Worm (Caenorhabditis elegans) whole organism, L1 larva: ENCODE data around the gene nlp-81.
"Not testable (repeated sequence)": the region's sequence is repeated elsewhere in the genome, so short reads cannot be mapped to it uniquely, and the experiment has no call there.

Experiments used
- C16A3.4 ChIP-seq: fragments of 150-350 bp; optimal IDR thresholded peaks from 2 replicates; lab custom pipeline; 2014; ENCODE audit warnings: missing biosample characterization, missing genetic modification characterization
- C34B4.2 ChIP-seq: sonication (generic microtip); optimal IDR thresholded peaks from 2 replicates; lab custom pipeline; 2017; ENCODE audit warnings: mild to moderate bottlenecking, missing genetic modification characterization, missing compliant biosample characterization
- alr-1 ChIP-seq: fragments of 200-800 bp; sonication (Bioruptor generic); optimal IDR thresholded peaks from 2 replicates; lab custom pipeline; 2018; ENCODE audit warnings: borderline replicate concordance, mild to moderate bottlenecking, missing genetic modification characterization, missing compliant biosample characterization
- ceh-82 ChIP-seq, 3 experiments: fragments of 150-350 bp in 1 of 3; sonication (generic microtip) in 2 of 3; optimal IDR thresholded peaks; 2 replicates each; lab custom pipeline; 2014 to 2017; ENCODE audit warnings: missing biosample characterization in 3 of 3, missing genetic modification characterization in 3 of 3
- ceh-88 ChIP-seq: fragments of 200-800 bp; sonication (Bioruptor generic); IDR thresholded peaks from 2 replicates; pipeline ENCODE4 v1.3.6; 2022; ENCODE audit warnings: missing genetic modification characterization, missing compliant biosample characterization
- ceh-90 ChIP-seq: sonication (generic microtip); optimal IDR thresholded peaks from 2 replicates; lab custom pipeline; 2016; ENCODE audit warnings: missing genetic modification characterization, missing compliant biosample characterization
- dpl-1 ChIP-seq, 3 experiments: fragments of 150-350 bp in 2 of 3; sonication (generic microtip) in 1 of 3; optimal IDR thresholded peaks; 2 replicates each; lab custom pipeline; 2014 to 2017; ENCODE audit warnings: missing biosample characterization in 3 of 3, missing genetic modification characterization in 3 of 3, missing genetic modification reagents in 3 of 3
- dsc-1 ChIP-seq: sonication (generic microtip); optimal IDR thresholded peaks from 2 replicates; lab custom pipeline; 2016; ENCODE audit warnings: mild to moderate bottlenecking, missing genetic modification characterization, missing compliant biosample characterization
- egl-27 ChIP-seq, 2 experiments: fragments of 150-350 bp in 1 of 2; sonication (generic microtip); optimal IDR thresholded peaks; 3 replicates each; lab custom pipeline; 2017 to 2018; ENCODE audit warnings: missing biosample characterization in 2 of 2, missing genetic modification characterization in 2 of 2, missing genetic modification reagents in 2 of 2
- fkh-10 ChIP-seq: sonication (generic microtip); optimal IDR thresholded peaks from 2 replicates; lab custom pipeline; 2017; ENCODE audit warnings: missing biosample characterization, missing genetic modification reagents, missing genetic modification characterization
- fkh-4 ChIP-seq: sonication (generic microtip); optimal IDR thresholded peaks from 2 replicates; lab custom pipeline; 2016; ENCODE audit warnings: missing compliant biosample characterization, missing genetic modification characterization, borderline replicate concordance
- fkh-8 ChIP-seq: sonication (generic microtip); optimal IDR thresholded peaks from 2 replicates; lab custom pipeline; 2016; ENCODE audit warnings: mild to moderate bottlenecking, missing genetic modification characterization, missing compliant biosample characterization
- hpl-2 ChIP-seq: fragments of 150-350 bp; optimal IDR thresholded peaks from 2 replicates; lab custom pipeline; 2014; ENCODE audit warnings: missing biosample characterization, missing genetic modification reagents, missing genetic modification characterization
- irx-1 ChIP-seq: sonication (generic microtip); optimal IDR thresholded peaks from 2 replicates; lab custom pipeline; 2016; ENCODE audit warnings: missing genetic modification characterization, missing compliant biosample characterization
- jun-1 ChIP-seq: fragments of 150-350 bp; optimal IDR thresholded peaks from 2 replicates; lab custom pipeline; 2014; ENCODE audit warnings: missing biosample characterization, missing genetic modification reagents, missing genetic modification characterization
- lin-14 ChIP-seq: fragments of 200-800 bp; sonication (Bioruptor generic); optimal IDR thresholded peaks from 2 replicates; lab custom pipeline; 2018; ENCODE audit warnings: mild to moderate bottlenecking, missing genetic modification characterization, moderate library complexity, missing compliant biosample characterization
- lin-35 ChIP-seq, 2 experiments: fragments of 150-350 bp; optimal IDR thresholded peaks; 2 replicates each; lab custom pipeline; 2014; ENCODE audit warnings: missing biosample characterization in 2 of 2, missing genetic modification characterization in 2 of 2, missing genetic modification reagents in 2 of 2
- lir-3 ChIP-seq: sonication (generic microtip); optimal IDR thresholded peaks from 2 replicates; lab custom pipeline; 2016; ENCODE audit warnings: mild to moderate bottlenecking, missing genetic modification characterization, moderate library complexity, missing compliant biosample characterization; ENCODE audit not compliant: poor library complexity
- lsy-2 ChIP-seq, 2 experiments: fragments of 150-350 bp; optimal IDR thresholded peaks; 2 replicates each; lab custom pipeline; 2014; ENCODE audit warnings: missing biosample characterization in 2 of 2, missing genetic modification characterization in 2 of 2
- mdl-1 ChIP-seq, 2 experiments: fragments of 150-350 bp; optimal IDR thresholded peaks; 2 replicates each; lab custom pipeline; 2014 to 2017; ENCODE audit warnings: missing biosample characterization in 2 of 2, missing genetic modification characterization in 2 of 2, inconsistent platforms in 1 of 2
- nhr-11 ChIP-seq: fragments of 150-350 bp; optimal IDR thresholded peaks from 2 replicates; lab custom pipeline; 2014; ENCODE audit warnings: missing biosample characterization, missing genetic modification characterization
- nhr-12 ChIP-seq: sonication (generic microtip); optimal IDR thresholded peaks from 2 replicates; lab custom pipeline; 2017; ENCODE audit warnings: missing biosample characterization, missing genetic modification characterization
- nhr-20 ChIP-seq: sonication (generic microtip); optimal IDR thresholded peaks from 2 replicates; lab custom pipeline; 2016; ENCODE audit warnings: mild to moderate bottlenecking, missing genetic modification characterization, missing compliant biosample characterization
- nhr-47 ChIP-seq: sonication (generic microtip); optimal IDR thresholded peaks from 2 replicates; lab custom pipeline; 2016; ENCODE audit warnings: mild to moderate bottlenecking, missing genetic modification characterization, moderate library complexity, missing compliant biosample characterization
- nhr-71 ChIP-seq: sonication (generic microtip); optimal IDR thresholded peaks from 2 replicates; lab custom pipeline; 2016; ENCODE audit warnings: mild to moderate bottlenecking, missing genetic modification characterization, moderate library complexity, missing compliant biosample characterization
- pag-3 ChIP-seq: sonication (generic microtip); optimal IDR thresholded peaks from 2 replicates; lab custom pipeline; 2017; ENCODE audit warnings: missing genetic modification characterization, mild to moderate bottlenecking, missing compliant biosample characterization, antibody characterized with exemption, borderline replicate concordance; ENCODE audit not compliant: insufficient read depth
- pax-3 ChIP-seq: fragments of 200-800 bp; sonication (Bioruptor generic); optimal IDR thresholded peaks from 2 replicates; lab custom pipeline; 2018; ENCODE audit warnings: mild to moderate bottlenecking, missing genetic modification characterization, moderate library complexity, missing compliant biosample characterization
- rnt-1 ChIP-seq: sonication (generic microtip); optimal IDR thresholded peaks from 2 replicates; lab custom pipeline; 2016; ENCODE audit warnings: mild to moderate bottlenecking, missing genetic modification characterization, moderate library complexity, missing compliant biosample characterization
- skn-1 ChIP-seq: fragments of 150-350 bp; optimal IDR thresholded peaks from 2 replicates; lab custom pipeline; 2014; ENCODE audit warnings: missing biosample characterization, missing genetic modification characterization
- snu-23 ChIP-seq: sonication (generic microtip); optimal IDR thresholded peaks from 2 replicates; lab custom pipeline; 2016; ENCODE audit warnings: missing genetic modification characterization, missing compliant biosample characterization
- sox-4 ChIP-seq: sonication (generic microtip); optimal IDR thresholded peaks from 2 replicates; lab custom pipeline; 2016; ENCODE audit warnings: missing genetic modification characterization, missing compliant biosample characterization
- sptf-1 ChIP-seq: fragments of 150-350 bp; optimal IDR thresholded peaks from 2 replicates; lab custom pipeline; 2014; ENCODE audit warnings: missing biosample characterization, missing genetic modification characterization
- swsn-7 ChIP-seq: sonication (generic microtip); optimal IDR thresholded peaks from 2 replicates; lab custom pipeline; 2016; ENCODE audit warnings: missing genetic modification characterization, missing compliant biosample characterization
- tbx-2 ChIP-seq: sonication (generic microtip); optimal IDR thresholded peaks from 2 replicates; lab custom pipeline; 2016; ENCODE audit warnings: missing genetic modification characterization, missing compliant biosample characterization
- unc-130 ChIP-seq: fragments of 150-350 bp; optimal IDR thresholded peaks from 2 replicates; lab custom pipeline; 2017; ENCODE audit warnings: missing biosample characterization, missing genetic modification characterization, inconsistent platforms
- unc-30 ChIP-seq: sonication (generic microtip); optimal IDR thresholded peaks from 2 replicates; lab custom pipeline; 2017; ENCODE audit warnings: missing biosample characterization, missing genetic modification characterization
- unc-86 ChIP-seq: sonication (generic microtip); optimal IDR thresholded peaks from 2 replicates; lab custom pipeline; 2016; ENCODE audit warnings: missing genetic modification characterization, missing compliant biosample characterization
- xbp-1 ChIP-seq: sonication (generic microtip); optimal IDR thresholded peaks from 2 replicates; lab custom pipeline; 2016; ENCODE audit warnings: missing genetic modification characterization, missing compliant biosample characterization
- zag-1 ChIP-seq: fragments of 150-350 bp; optimal IDR thresholded peaks from 2 replicates; lab custom pipeline; 2014; ENCODE audit warnings: missing biosample characterization, missing genetic modification characterization
- ztf-4 ChIP-seq: fragments of 150-350 bp; optimal IDR thresholded peaks from 2 replicates; lab custom pipeline; 2014; ENCODE audit warnings: missing biosample characterization, missing genetic modification characterization

Gene nlp-81

ce11 chrIV:3199041-3199440, 23.1 kb upstream of the nlp-81 start (continued):
- TF ChIP-seq egl-27 (tag; optimal IDR thresholded peaks at IDR 0.05; lab: Kevin White, UChicago) (no peak), C16A3.4 (tag; lab: Kevin White, UChicago) (no peak), zag-1 (tag; lab: Kevin White, UChicago) (no peak)

ce11 chrIV:3196367-3196766, 20.4 kb upstream of the nlp-81 start:
- no peak for TF ChIP-seq jun-1 (tag; lab: Kevin White, UChicago)
- peak; percentile 59 for TF ChIP-seq fkh-8 (tag; lab: Kevin White, UChicago)

- TF ChIP-seq dpl-1 (GFP tag; optimal IDR thresholded peaks at IDR 0.05; lab: Kevin White, UChicago): no peak
- no peak for TF ChIP-seq unc-30 (tag; lab: Kevin White, UChicago)
Measured at ce11 chrIV:3191466-3191865, 15.5 kb upstream of the nlp-81 start, which contains the start of gene Y67D8B.2. Gene Y67D8B.2 (minus strand): TSS chrIV:3191566.

- TF ChIP-seq ztf-4 (no peak), skn-1 (tag; lab: Kevin White, UChicago) (no peak)
Measured at ce11 chrIV:3182920-3183319, 7.0 kb upstream of the nlp-81 start.

ce11 chrIV:3172510-3172909, 3.4 kb downstream of the nlp-81 start, which contains the start of gene Y67D8B.1:
Gene Y67D8B.1 (minus strand): TSS chrIV:3172610.
- not testable (repeated sequence) for TF ChIP-seq nhr-20; ceh-88 (GFP tag; lab: Robert Waterston, UW); dpl-1 (GFP tag; optimal IDR thresholded peaks at IDR 0.05; lab: Kevin White, UChicago)

ce11 chrIV:3168656-3169216, 7.2 kb downstream of the nlp-81 start:
- TF ChIP-seq ceh-90 (tag; lab: Kevin White, UChicago) (no peak), pag-3 (peak; percentile 97), fkh-4 (tag; lab: Kevin White, UChicago) (peak; percentile 91), lsy-2 (tag; optimal IDR thresholded peaks at IDR 0.05; lab: Kevin White, UChicago) (peak in 1 of 2 experiments; percentile 48), dsc-1 (tag; lab: Kevin White, UChicago) (peak; percentile 98), lin-14 (GFP tag; lab: Kevin White, UChicago) (peak; percentile 67), rnt-1 (peak; percentile 40), xbp-1 (tag; lab: Kevin White, UChicago) (peak; percentile 7), fkh-10 (no peak), snu-23 (peak; percentile 44), unc-130 (tag; lab: Kevin White, UChicago) (peak; percentile 29), alr-1 (no peak), tbx-2 (tag; lab: Kevin White, UChicago) (peak; percentile 24), ceh-82 (tag; optimal IDR thresholded peaks at IDR 0.05; lab: Kevin White, UChicago) (no peak), nhr-71 (tag; lab: Kevin White, UChicago) (peak; percentile 51), swsn-7 (peak; percentile 22), nhr-47 (tag; lab: Kevin White, UChicago) (peak; percentile 3), hpl-2 (GFP tag; lab: Kevin White, UChicago) (no peak)

ce11 chrIV:3166896-3167295, 9.0 kb downstream of the nlp-81 start:
- TF ChIP-seq dsc-1 (tag; lab: Kevin White, UChicago) (no peak), pag-3 (no peak), lir-3 (tag; lab: Kevin White, UChicago) (no peak), ceh-88 (GFP tag; lab: Robert Waterston, UW) (no peak), nhr-12 (tag; lab: Kevin White, UChicago) (no peak), unc-86 (tag; lab: Kevin White, UChicago) (no peak), mdl-1 (tag; optimal IDR thresholded peaks at IDR 0.05; lab: Kevin White, UChicago) (no peak), lin-35 (GFP tag; optimal IDR thresholded peaks at IDR 0.05; lab: Kevin White, UChicago) (peak in 1 of 2 experiments; percentile 25), egl-27 (tag; optimal IDR thresholded peaks at IDR 0.05; lab: Kevin White, UChicago) (no peak), ceh-82 (tag; optimal IDR thresholded peaks at IDR 0.05; lab: Kevin White, UChicago) (no peak), nhr-71 (tag; lab: Kevin White, UChicago) (peak; percentile 36), sptf-1 (tag; lab: Kevin White, UChicago) (no peak), C34B4.2 (tag; lab: Kevin White, UChicago) (no peak), nhr-11 (tag; lab: Kevin White, UChicago) (no peak), lsy-2 (tag; optimal IDR thresholded peaks at IDR 0.05; lab: Kevin White, UChicago) (peak in 1 of 2 experiments; percentile 37), pax-3 (tag; lab: Kevin White, UChicago) (no peak), sox-4 (tag; lab: Kevin White, UChicago) (no peak), irx-1 (tag; lab: Kevin White, UChicago) (no peak), nhr-20 (peak; percentile 42)
